Fruit fly (Drosophila melanogaster) whole organism, adult: Measurements from ENCODE around the gene RpL7-like.

Source experiments
- CG11617 ChIP-seq: fragments of 200-800 bp; sonication (Bioruptor generic); optimal IDR thresholded peaks from 2 replicates; lab custom pipeline; 2017; ENCODE audit warnings: mild to moderate bottlenecking, missing biosample characterization, missing genetic modification reagents, missing genetic modification characterization
- CG12768 ChIP-seq: fragments of 200-800 bp; sonication (Bioruptor generic); optimal IDR thresholded peaks from 2 replicates; lab custom pipeline; 2017; ENCODE audit warnings: missing biosample characterization, missing genetic modification characterization, mild to moderate bottlenecking, moderate library complexity, missing genetic modification reagents
- CG14711 ChIP-seq: fragments of 200-800 bp; sonication (Bioruptor generic); optimal IDR thresholded peaks from 2 replicates; lab custom pipeline; 2018; ENCODE audit warnings: missing biosample characterization, mild to moderate bottlenecking, missing genetic modification characterization, moderate library complexity
- CG1620 ChIP-seq: fragments of 200-800 bp; sonication (Bioruptor generic); optimal IDR thresholded peaks from 2 replicates; lab custom pipeline; 2016; ENCODE audit warnings: missing biosample characterization, missing genetic modification characterization
- CG33017 ChIP-seq: fragments of 200-800 bp; sonication (Bioruptor generic); optimal IDR thresholded peaks from 2 replicates; lab custom pipeline; 2018; ENCODE audit warnings: missing biosample characterization, mild to moderate bottlenecking, missing genetic modification characterization, moderate library complexity
- CG5204 ChIP-seq: fragments of 200-800 bp; sonication (Bioruptor generic); optimal IDR thresholded peaks from 2 replicates; lab custom pipeline; 2016; ENCODE audit warnings: missing biosample characterization, missing genetic modification characterization
- CG7045 ChIP-seq: fragments of 200-800 bp; sonication (Bioruptor generic); optimal IDR thresholded peaks from 2 replicates; lab custom pipeline; 2017; ENCODE audit warnings: missing biosample characterization, mild to moderate bottlenecking, missing genetic modification characterization
- CG7101 ChIP-seq: fragments of 200-800 bp; sonication (Bioruptor generic); optimal IDR thresholded peaks from 2 replicates; lab custom pipeline; 2018; ENCODE audit warnings: missing biosample characterization, mild to moderate bottlenecking, missing genetic modification characterization, moderate library complexity
- Clk ChIP-seq: fragments of 200-800 bp; sonication (Bioruptor generic); optimal IDR thresholded peaks from 2 replicates; lab custom pipeline; 2017; ENCODE audit warnings: missing biosample characterization, missing genetic modification characterization
- Crg-1 ChIP-seq: fragments of 200-800 bp; sonication (Bioruptor generic); optimal IDR thresholded peaks from 2 replicates; lab custom pipeline; 2016; ENCODE audit warnings: missing biosample characterization, missing genetic modification characterization
- Hr96 ChIP-seq: fragments of 200-800 bp; sonication (Bioruptor generic); optimal IDR thresholded peaks from 2 replicates; lab custom pipeline; 2016; ENCODE audit warnings: missing biosample characterization, missing genetic modification characterization
- Mnt ChIP-seq: fragments of 200-800 bp; sonication (Bioruptor generic); optimal IDR thresholded peaks from 2 replicates; lab custom pipeline; 2016; ENCODE audit warnings: missing biosample characterization, mild to moderate bottlenecking, missing genetic modification characterization
- bab1 ChIP-seq: fragments of 200-800 bp; sonication (Bioruptor generic); optimal IDR thresholded peaks from 3 replicates; lab custom pipeline; 2019; ENCODE audit warnings: missing biosample characterization, mild to moderate bottlenecking, missing genetic modification characterization, moderate library complexity
- cic ChIP-seq: fragments of 200-800 bp; sonication (Bioruptor generic); optimal IDR thresholded peaks from 2 replicates; lab custom pipeline; 2017; ENCODE audit warnings: missing biosample characterization, mild to moderate bottlenecking, missing genetic modification characterization, moderate library complexity
- cnc ChIP-seq, 2 experiments: fragments of >200 bp; optimal IDR thresholded peaks; 2 replicates each; lab custom pipeline; 2017
- kay ChIP-seq: fragments of 200-800 bp; sonication (Bioruptor generic); peaks from one replicate; lab custom pipeline; 2016; ENCODE audit warnings: missing biosample characterization, missing genetic modification characterization, borderline replicate concordance
- ovo ChIP-seq: fragments of 200-800 bp; sonication (Bioruptor generic); optimal IDR thresholded peaks from 2 replicates; lab custom pipeline; 2016; ENCODE audit warnings: missing biosample characterization, missing genetic modification characterization
- pad ChIP-seq: fragments of 200-800 bp; sonication (Bioruptor generic); optimal IDR thresholded peaks from 3 replicates; lab custom pipeline; 2017; ENCODE audit warnings: missing biosample characterization, missing genetic modification characterization, mild to moderate bottlenecking, moderate library complexity, missing genetic modification reagents
- tj ChIP-seq: fragments of 200-800 bp; sonication (Bioruptor generic); optimal IDR thresholded peaks from 3 replicates; lab custom pipeline; 2017; ENCODE audit warnings: missing biosample characterization, mild to moderate bottlenecking, missing genetic modification characterization, moderate library complexity
- toe ChIP-seq: fragments of 200-800 bp; sonication (Bioruptor generic); optimal IDR thresholded peaks from 2 replicates; lab custom pipeline; 2016; ENCODE audit warnings: missing biosample characterization, missing genetic modification characterization

RpL7-like gene

dm6 chr2L:12078123-12078658 is 22.1 kb downstream of the RpL7-like start:
- TF ChIP-seq tj (GFP tag; lab: Kevin White, UChicago) (no peak), ovo (GFP tag; lab: Kevin White, UChicago) (no peak), CG7101 (no peak), kay (GFP tag; lab: Kevin White, UChicago) (no peak)

- TF ChIP-seq pad (no peak), Clk (GFP tag; lab: Kevin White, UChicago) (no peak), CG33017 (tag; lab: Kevin White, UChicago) (no peak), toe (no peak), cic (no peak), Mnt (no peak), kay (GFP tag; lab: Kevin White, UChicago) (no peak), CG11617 (GFP tag; lab: Kevin White, UChicago) (no peak), CG12768 (GFP tag; lab: Kevin White, UChicago) (no peak), CG7045 (no peak), CG7101 (no peak)
Observed at dm6 chr2L:12078695-12079094, 22.6 kb downstream of the RpL7-like start.

- no peak for TF ChIP-seq pad
- no peak for TF ChIP-seq ovo (GFP tag; lab: Kevin White, UChicago)
- no peak for TF ChIP-seq CG5204 (GFP tag; lab: Kevin White, UChicago)
- no peak for TF ChIP-seq CG12768 (GFP tag; lab: Kevin White, UChicago)
- TF ChIP-seq toe: no peak
- no peak for TF ChIP-seq CG14711 (tag; lab: Kevin White, UChicago)
- no peak for TF ChIP-seq kay (GFP tag; lab: Kevin White, UChicago)
- no peak for TF ChIP-seq tj (GFP tag; lab: Kevin White, UChicago)
- no peak for TF ChIP-seq bab1 (GFP tag; lab: Kevin White, UChicago)
- no peak for TF ChIP-seq CG7101
- no peak for TF ChIP-seq cic
- no peak for TF ChIP-seq CG7045
- TF ChIP-seq CG33017 (tag; lab: Kevin White, UChicago): no peak
- no peak for TF ChIP-seq CG11617 (GFP tag; lab: Kevin White, UChicago)
- no peak for TF ChIP-seq cnc (optimal IDR thresholded peaks at IDR 0.05; lab: Kevin White, UChicago)
- TF ChIP-seq Hr96 (GFP tag; lab: Kevin White, UChicago): no peak
- TF ChIP-seq Mnt: no peak
- TF ChIP-seq Crg-1 (GFP tag; lab: Kevin White, UChicago): no peak
- no peak for TF ChIP-seq CG1620 (GFP tag; lab: Kevin White, UChicago)
- TF ChIP-seq Clk (GFP tag; lab: Kevin White, UChicago): no peak
Observed at dm6 chr2L:12079827-12080381, 23.8 kb downstream of the RpL7-like start.

dm6 chr2L:12081118-12081665 is 25.1 kb downstream of the RpL7-like start:
- TF ChIP-seq pad: no peak
- no peak for TF ChIP-seq CG14711 (tag; lab: Kevin White, UChicago)
- TF ChIP-seq Crg-1 (GFP tag; lab: Kevin White, UChicago): no peak
- no peak for TF ChIP-seq CG7101
- no peak for TF ChIP-seq tj (GFP tag; lab: Kevin White, UChicago)
- TF ChIP-seq Clk (GFP tag; lab: Kevin White, UChicago): no peak
- no peak for TF ChIP-seq CG12768 (GFP tag; lab: Kevin White, UChicago)
- TF ChIP-seq cnc (optimal IDR thresholded peaks at IDR 0.05; lab: Kevin White, UChicago): no peak
- TF ChIP-seq CG1620 (GFP tag; lab: Kevin White, UChicago): no peak
- no peak for TF ChIP-seq cic
- no peak for TF ChIP-seq CG7045
- no peak for TF ChIP-seq kay (GFP tag; lab: Kevin White, UChicago)
- TF ChIP-seq CG11617 (GFP tag; lab: Kevin White, UChicago): no peak
- TF ChIP-seq Mnt: no peak
- no peak for TF ChIP-seq CG5204 (GFP tag; lab: Kevin White, UChicago)
- TF ChIP-seq Hr96 (GFP tag; lab: Kevin White, UChicago): no peak
- no peak for TF ChIP-seq ovo (GFP tag; lab: Kevin White, UChicago)
- no peak for TF ChIP-seq toe
- TF ChIP-seq CG33017 (tag; lab: Kevin White, UChicago): no peak
- TF ChIP-seq bab1 (GFP tag; lab: Kevin White, UChicago): no peak

dm6 chr2L:12085010-12085409 is 28.9 kb downstream of the RpL7-like start:
- TF ChIP-seq cnc (optimal IDR thresholded peaks at IDR 0.05; lab: Kevin White, UChicago) (no peak), Mnt (no peak), CG1620 (GFP tag; lab: Kevin White, UChicago) (no peak), Hr96 (GFP tag; lab: Kevin White, UChicago) (no peak), pad (no peak), CG7101 (no peak), kay (GFP tag; lab: Kevin White, UChicago) (no peak), Crg-1 (GFP tag; lab: Kevin White, UChicago) (no peak), toe (no peak), cic (no peak), CG7045 (no peak), CG12768 (GFP tag; lab: Kevin White, UChicago) (no peak), CG33017 (tag; lab: Kevin White, UChicago) (no peak), Clk (GFP tag; lab: Kevin White, UChicago) (no peak), CG14711 (tag; lab: Kevin White, UChicago) (no peak), CG5204 (GFP tag; lab: Kevin White, UChicago) (no peak), ovo (GFP tag; lab: Kevin White, UChicago) (no peak)

dm6 chr2L:12085619-12086171 is 29.6 kb downstream of the RpL7-like start, which contains the start of gene prd:
Gene prd (minus strand): TSS chr2L:12085827.
- TF ChIP-seq kay (GFP tag; lab: Kevin White, UChicago) (no peak), CG11617 (GFP tag; lab: Kevin White, UChicago) (no peak), CG12768 (GFP tag; lab: Kevin White, UChicago) (no peak), tj (GFP tag; lab: Kevin White, UChicago) (no peak), CG33017 (tag; lab: Kevin White, UChicago) (no peak), Hr96 (GFP tag; lab: Kevin White, UChicago) (no peak), ovo (GFP tag; lab: Kevin White, UChicago) (no peak), Crg-1 (GFP tag; lab: Kevin White, UChicago) (no peak), CG5204 (GFP tag; lab: Kevin White, UChicago) (no peak), CG7045 (no peak), CG1620 (GFP tag; lab: Kevin White, UChicago) (no peak), Mnt (no peak), cnc (optimal IDR thresholded peaks at IDR 0.05; lab: Kevin White, UChicago) (no peak)
